Worm (Caenorhabditis elegans) whole organism, L4/young adult: Measurements from ENCODE around the gene srx-50.

ENCODE experiments used
- W03F9.2 ChIP-seq: fragments of 150-350 bp; optimal IDR thresholded peaks from 2 replicates; lab custom pipeline; 2014; ENCODE audit warnings: missing biosample characterization, missing genetic modification characterization
- dao-5 ChIP-seq: sonication (generic microtip); optimal IDR thresholded peaks from 2 replicates; lab custom pipeline; 2016; ENCODE audit warnings: missing genotype, missing genetic modification characterization, moderate library complexity, missing compliant biosample characterization
- him-1 ChIP-seq: sonication (generic microtip); optimal IDR thresholded peaks from 2 replicates; lab custom pipeline; 2016; ENCODE audit warnings: missing genotype, missing genetic modification reagents, missing genetic modification characterization, missing compliant biosample characterization

The srx-50 gene

ce11 chrIV:7024829-7025228 is 32.9 kb upstream of the srx-50 start:
- no peak for TF ChIP-seq W03F9.2
- TF ChIP-seq dao-5 (tag; lab: Kevin White, UChicago): no peak
- TF ChIP-seq him-1 (tag; lab: Kevin White, UChicago): no peak

ce11 chrIV:7025835-7026234 is 31.9 kb upstream of the srx-50 start:
- TF ChIP-seq W03F9.2 (no peak), him-1 (tag; lab: Kevin White, UChicago) (no peak), dao-5 (tag; lab: Kevin White, UChicago) (no peak)

ce11 chrIV:7031019-7031418 is 26.8 kb upstream of the srx-50 start:
- TF ChIP-seq him-1 (tag; lab: Kevin White, UChicago): no peak
- TF ChIP-seq dao-5 (tag; lab: Kevin White, UChicago): no peak
- no peak for TF ChIP-seq W03F9.2

ce11 chrIV:7032459-7032858 is 25.3 kb upstream of the srx-50 start, which contains the start of gene C06G3.8:
Gene C06G3.8, minus strand, starts transcription at chrIV:7032559.
- TF ChIP-seq him-1 (tag; lab: Kevin White, UChicago): no peak
- no peak for TF ChIP-seq W03F9.2
- TF ChIP-seq dao-5 (tag; lab: Kevin White, UChicago): no peak

ce11 chrIV:7035823-7036222 is 22.0 kb upstream of the srx-50 start, which contains the start of gene C06G3.3:
Gene C06G3.3, plus strand, starts transcription at chrIV:7036123.
- TF ChIP-seq him-1 (tag; lab: Kevin White, UChicago): no peak
- TF ChIP-seq W03F9.2: no peak
- no peak for TF ChIP-seq dao-5 (tag; lab: Kevin White, UChicago)

ce11 chrIV:7036790-7037189 is 21.0 kb upstream of the srx-50 start, which contains the start of gene ufl-1:
Gene ufl-1, minus strand, starts transcription at chrIV:7036859.
- no peak for TF ChIP-seq dao-5 (tag; lab: Kevin White, UChicago)
- TF ChIP-seq him-1 (tag; lab: Kevin White, UChicago): no peak
- no peak for TF ChIP-seq W03F9.2

ce11 chrIV:7039476-7040261 is 18.1 kb upstream of the srx-50 start, which contains the start of the genes cogc-2 and klp-18:
Gene cogc-2, minus strand, starts transcription at chrIV:7039580.
Gene klp-18, plus strand, starts transcription at chrIV:7040211.
- TF ChIP-seq W03F9.2 (peak; percentile 90), dao-5 (tag; lab: Kevin White, UChicago) (no peak), him-1 (tag; lab: Kevin White, UChicago) (peak; percentile 20)

ce11 chrIV:7043430-7043829 is 14.3 kb upstream of the srx-50 start:
- no peak for TF ChIP-seq him-1 (tag; lab: Kevin White, UChicago)
- no peak for TF ChIP-seq dao-5 (tag; lab: Kevin White, UChicago)
- TF ChIP-seq W03F9.2: no peak

- TF ChIP-seq W03F9.2 (peak; percentile 82), dao-5 (tag; lab: Kevin White, UChicago) (no peak)
These were observed 13.1 kb upstream of the srx-50 start, which contains the start of gene tin-9.1 for ce11 chrIV:7044552-7045139. Gene tin-9.1, minus strand, starts transcription at chrIV:7044602.

ce11 chrIV:7045362-7045936 is 12.3 kb upstream of the srx-50 start:
- TF ChIP-seq dao-5 (tag; lab: Kevin White, UChicago) (no peak), him-1 (tag; lab: Kevin White, UChicago) (no peak), W03F9.2 (no peak)

ce11 chrIV:7046641-7047361 is 11.0 kb upstream of the srx-50 start:
- TF ChIP-seq dao-5 (tag; lab: Kevin White, UChicago) (no peak), him-1 (tag; lab: Kevin White, UChicago) (no peak), W03F9.2 (no peak)

- no peak for TF ChIP-seq dao-5 (tag; lab: Kevin White, UChicago)
- TF ChIP-seq him-1 (tag; lab: Kevin White, UChicago): no peak
- TF ChIP-seq W03F9.2: no peak
These were observed 10.0 kb upstream of the srx-50 start for ce11 chrIV:7047762-7048178.

ce11 chrIV:7048637-7049245 is 9.0 kb upstream of the srx-50 start:
- TF ChIP-seq dao-5 (tag; lab: Kevin White, UChicago) (no peak), him-1 (tag; lab: Kevin White, UChicago) (no peak), W03F9.2 (no peak)
